Worm (Caenorhabditis elegans) whole organism, midembryonic: ENCODE data around the gene ugt-37.

Experiments
- T22C8.4 ChIP-seq: fragments of 200-800 bp; sonication (Bioruptor generic); IDR thresholded peaks from 2 replicates; pipeline ENCODE4 v1.3.6; 2022; ENCODE audit warnings: missing genetic modification characterization, missing compliant biosample characterization
- cog-1 ChIP-seq: sonication (generic microtip); optimal IDR thresholded peaks from 2 replicates; lab custom pipeline; 2016; ENCODE audit warnings: missing genetic modification characterization, missing compliant biosample characterization
- flt-1 ChIP-seq: fragments of 200-800 bp; sonication (Bioruptor generic); IDR thresholded peaks from 2 replicates; pipeline ENCODE4 v1.3.6; 2022; ENCODE audit warnings: missing genetic modification characterization, missing compliant biosample characterization
- klf-2 ChIP-seq: fragments of 200-800 bp; sonication (Bioruptor generic); conservative IDR thresholded peaks from 2 replicates; pipeline ENCODE4 v1.3.6; 2022; ENCODE audit warnings: missing genetic modification reagents, missing genetic modification characterization, missing compliant biosample characterization
- med-1 ChIP-seq: sonication (generic microtip); optimal IDR thresholded peaks from 2 replicates; lab custom pipeline; 2017; ENCODE audit warnings: missing genetic modification characterization, mild to moderate bottlenecking, missing compliant biosample characterization, antibody characterized with exemption, missing genetic modification reagents; ENCODE audit not compliant: insufficient read depth
- ref-1 ChIP-seq: fragments of 200-800 bp; sonication (Bioruptor generic); conservative IDR thresholded peaks from 2 replicates; pipeline ENCODE4 v1.3.6; 2022; ENCODE audit warnings: missing genetic modification reagents, missing genetic modification characterization, missing compliant biosample characterization
- tab-1 ChIP-seq: fragments of 200-800 bp; sonication (Bioruptor generic); IDR thresholded peaks from 2 replicates; pipeline ENCODE4 v1.3.6; 2022; ENCODE audit warnings: missing genetic modification characterization, missing compliant biosample characterization
- ztf-29 ChIP-seq: fragments of 200-800 bp; sonication (Bioruptor generic); IDR thresholded peaks from 2 replicates; pipeline ENCODE4 v1.3.6; 2022; ENCODE audit warnings: missing genetic modification reagents, missing genetic modification characterization, missing compliant biosample characterization

DNA sequence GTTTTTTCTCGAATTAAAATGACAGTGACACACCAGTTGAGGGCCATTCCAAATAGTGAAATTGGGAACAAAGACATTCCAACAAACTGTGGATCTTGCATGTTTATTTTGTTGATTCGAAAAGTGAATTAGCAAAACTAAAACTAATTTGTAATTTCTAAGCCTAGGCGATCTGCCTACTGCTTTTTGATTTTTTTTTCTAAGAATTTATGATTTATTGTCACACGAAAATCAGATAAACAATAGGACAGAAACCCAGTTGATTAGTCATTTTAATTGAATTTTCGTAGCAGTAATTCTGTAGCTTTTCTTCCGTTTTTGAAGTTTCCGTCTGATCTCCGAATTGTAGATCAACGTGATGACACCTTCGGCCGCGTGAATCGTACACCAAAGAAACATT lies 26.3 kb downstream of the ugt-37 start, which contains the start of gene srx-33:
- no peak for TF ChIP-seq klf-2
- TF ChIP-seq T22C8.4 (GFP tag; lab: Robert Waterston, UW) = no peak
- no peak for TF ChIP-seq cog-1 (tag; lab: Kevin White, UChicago)
- no peak for TF ChIP-seq ref-1 (GFP tag; lab: Robert Waterston, UW)
- no peak for TF ChIP-seq tab-1 (GFP tag; lab: Robert Waterston, UW)
- no peak for TF ChIP-seq flt-1
- TF ChIP-seq ztf-29 (GFP tag; lab: Robert Waterston, UW) = no peak
- no peak for TF ChIP-seq med-1 (GFP tag; lab: Kevin White, UChicago)
